Fruit fly (Drosophila melanogaster) whole organism, wandering third instar larva: Measurements from ENCODE around the gene CG2321.

Experiments used
- Abd-B ChIP-seq: fragments of >200 bp; optimal IDR thresholded peaks from 2 replicates; lab custom pipeline; 2017; ENCODE audit warnings: missing biosample characterization, missing genetic modification characterization
- CG32264 ChIP-seq: fragments of 200-800 bp; sonication (Bioruptor generic); optimal IDR thresholded peaks from 2 replicates; lab custom pipeline; 2016; ENCODE audit warnings: missing biosample characterization, missing genetic modification characterization
- CG9705 ChIP-seq: fragments of 200-800 bp; sonication (Bioruptor generic); optimal IDR thresholded peaks from 2 replicates; lab custom pipeline; 2018; ENCODE audit warnings: missing biosample characterization, mild to moderate bottlenecking, missing genetic modification characterization
- CrebA ChIP-seq: fragments of 200-800 bp; sonication (Bioruptor generic); optimal IDR thresholded peaks from 2 replicates; lab custom pipeline; 2016; ENCODE audit warnings: missing biosample characterization, mild to moderate bottlenecking, missing genetic modification characterization, borderline replicate concordance
- Dfd ChIP-seq: fragments of >200 bp; optimal IDR thresholded peaks from 2 replicates; lab custom pipeline; 2017; ENCODE audit warnings: missing biosample characterization, missing genetic modification characterization
- Dif ChIP-seq: fragments of 200-275, 200-300 bp; sonication (Bioruptor generic); optimal IDR thresholded peaks from 2 replicates; lab custom pipeline; 2018; ENCODE audit warnings: missing biosample characterization, missing genetic modification characterization; ENCODE audit not compliant: partially characterized antibody
- GATAd ChIP-seq: sonication (Bioruptor generic); optimal IDR thresholded peaks from 2 replicates; lab custom pipeline; 2016; ENCODE audit warnings: missing biosample characterization, missing genetic modification characterization
- HLH106 ChIP-seq: fragments of 200-800 bp; optimal IDR thresholded peaks from 3 replicates; lab custom pipeline; 2019; ENCODE audit warnings: missing biosample characterization, mild to moderate bottlenecking, missing genetic modification characterization, moderate library complexity
- Hnf4 ChIP-seq: fragments of 200-800 bp; sonication (Bioruptor generic); optimal IDR thresholded peaks from 2 replicates; lab custom pipeline; 2016; ENCODE audit warnings: missing biosample characterization, mild to moderate bottlenecking, missing genetic modification characterization
- Hr78 ChIP-seq: fragments of >200 bp; optimal IDR thresholded peaks from 2 replicates; lab custom pipeline; 2017; ENCODE audit warnings: missing biosample characterization, missing genetic modification characterization
- Hr83 ChIP-seq: fragments of 200-300 bp; sonication (Bioruptor generic); optimal IDR thresholded peaks from 2 replicates; lab custom pipeline; 2016; ENCODE audit warnings: missing biosample characterization, mild to moderate bottlenecking, missing genetic modification characterization, moderate library complexity; ENCODE audit not compliant: poor library complexity, severe bottlenecking
- Jra ChIP-seq: sonication (Bioruptor generic); optimal IDR thresholded peaks from 2 replicates; lab custom pipeline; 2016; ENCODE audit warnings: missing biosample characterization, missing genetic modification characterization
- Mio ChIP-seq: sonication (Bioruptor generic); optimal IDR thresholded peaks from 2 replicates; lab custom pipeline; 2016; ENCODE audit warnings: missing biosample characterization, missing genetic modification characterization
- Myc ChIP-seq: fragments of >200 bp; optimal IDR thresholded peaks from 2 replicates; lab custom pipeline; 2017
- N ChIP-seq: fragments of >200 bp; optimal IDR thresholded peaks from 2 replicates; lab custom pipeline; 2018; ENCODE audit warnings: missing biosample characterization, missing external identifiers, missing genetic modification characterization
- OdsH ChIP-seq: fragments of 200-800 bp; sonication (Bioruptor generic); optimal IDR thresholded peaks from 2 replicates; lab custom pipeline; 2016; ENCODE audit warnings: missing biosample characterization, mild to moderate bottlenecking, missing genetic modification characterization
- Rel ChIP-seq, 2 experiments: fragments of 200-800 bp; sonication (Bioruptor generic) in 1 of 2; optimal IDR thresholded peaks; 2 replicates in 1 of 2; 3 replicates in 1 of 2; lab custom pipeline; 2016 to 2019; ENCODE audit warnings: mild to moderate bottlenecking in 2 of 2, missing biosample characterization in 2 of 2, missing genetic modification characterization in 2 of 2, moderate library complexity in 1 of 2
- Sp1 ChIP-seq: fragments of 200-800 bp; sonication (Bioruptor generic); optimal IDR thresholded peaks from 3 replicates; lab custom pipeline; 2019; ENCODE audit warnings: missing biosample characterization, mild to moderate bottlenecking, missing genetic modification characterization, moderate library complexity
- Vsx2 ChIP-seq: fragments of 200-300, 225-300 bp; sonication (Bioruptor generic); optimal IDR thresholded peaks from 2 replicates; lab custom pipeline; 2018; ENCODE audit warnings: missing biosample characterization, missing genetic modification characterization; ENCODE audit not compliant: partially characterized antibody
- br ChIP-seq: fragments of 200-800 bp; sonication (Bioruptor generic); optimal IDR thresholded peaks from 2 replicates; lab custom pipeline; 2016; ENCODE audit warnings: missing biosample characterization, missing genetic modification characterization
- brk ChIP-seq: fragments of 200-800 bp; sonication (Bioruptor generic); optimal IDR thresholded peaks from 2 replicates; lab custom pipeline; 2016; ENCODE audit warnings: missing biosample characterization, mild to moderate bottlenecking, missing genetic modification characterization
- dl ChIP-seq, 2 experiments: fragments of 175-275, 200-275 bp in 1 of 2; fragments of 200-275 bp in 1 of 2; sonication (Bioruptor generic); optimal IDR thresholded peaks; lab custom pipeline; 2018; ENCODE audit warnings: mild to moderate bottlenecking in 2 of 2, missing biosample characterization in 2 of 2, missing genetic modification characterization in 2 of 2, moderate library complexity in 2 of 2; ENCODE audit not compliant: partially characterized antibody in 2 of 2, insufficient read depth in 1 of 2
- dmrt93B ChIP-seq: fragments of 200-800 bp; sonication (Bioruptor generic); optimal IDR thresholded peaks from 2 replicates; lab custom pipeline; 2018; ENCODE audit warnings: missing biosample characterization, mild to moderate bottlenecking, missing genetic modification characterization
- dsf ChIP-seq: sonication (Bioruptor generic); optimal IDR thresholded peaks from 2 replicates; lab custom pipeline; 2016; ENCODE audit warnings: missing biosample characterization, missing genetic modification characterization, borderline replicate concordance
- ey ChIP-seq: fragments of 200-800 bp; sonication (Bioruptor generic); optimal IDR thresholded peaks from 2 replicates; lab custom pipeline; 2016; ENCODE audit warnings: missing biosample characterization, missing genetic modification characterization
- foxo ChIP-seq, 2 experiments: fragments of 200-800 bp; sonication (Bioruptor generic); optimal IDR thresholded peaks; 2 replicates in 1 of 2; 3 replicates in 1 of 2; lab custom pipeline; 2016 to 2017; ENCODE audit warnings: missing biosample characterization in 2 of 2, missing genetic modification characterization in 2 of 2
- fru ChIP-seq: fragments of 200-800 bp; sonication (Bioruptor generic); optimal IDR thresholded peaks from 3 replicates; lab custom pipeline; 2016; ENCODE audit warnings: missing biosample characterization, mild to moderate bottlenecking, missing genetic modification characterization
- h ChIP-seq: fragments of 200-800 bp; sonication (Bioruptor generic); optimal IDR thresholded peaks from 3 replicates; lab custom pipeline; 2016; ENCODE audit warnings: missing biosample characterization, mild to moderate bottlenecking, missing genetic modification characterization
- jim ChIP-seq: fragments of 175-275, 200-325 bp; sonication (Bioruptor generic); optimal IDR thresholded peaks from 2 replicates; lab custom pipeline; 2016; ENCODE audit warnings: missing biosample characterization, mild to moderate bottlenecking, missing genetic modification characterization
- lola ChIP-seq: fragments of >200 bp; optimal IDR thresholded peaks from 2 replicates; lab custom pipeline; 2017; ENCODE audit warnings: missing biosample characterization, missing genetic modification characterization
- pan ChIP-seq: fragments of >200 bp; optimal IDR thresholded peaks from 2 replicates; lab custom pipeline; 2017
- psq ChIP-seq: fragments of 200-800 bp; sonication (Bioruptor generic); optimal IDR thresholded peaks from 3 replicates; lab custom pipeline; 2017; ENCODE audit warnings: missing biosample characterization, mild to moderate bottlenecking, missing genetic modification characterization, moderate library complexity
- rgr ChIP-seq: fragments of 200-800 bp; sonication (Bioruptor generic); optimal IDR thresholded peaks from 3 replicates; lab custom pipeline; 2016; ENCODE audit warnings: missing biosample characterization, mild to moderate bottlenecking, missing genetic modification characterization
- sage ChIP-seq: fragments of 200-800 bp; sonication (Bioruptor generic); optimal IDR thresholded peaks from 2 replicates; lab custom pipeline; 2016; ENCODE audit warnings: missing biosample characterization, mild to moderate bottlenecking, missing genetic modification characterization
- sv ChIP-seq: fragments of 200-800 bp; sonication (Bioruptor generic); optimal IDR thresholded peaks from 3 replicates; lab custom pipeline; 2016; ENCODE audit warnings: missing biosample characterization, missing genetic modification characterization
- tai ChIP-seq: sonication (Bioruptor generic); optimal IDR thresholded peaks from 2 replicates; lab custom pipeline; 2016; ENCODE audit warnings: missing biosample characterization, missing genetic modification characterization
- usp ChIP-seq: fragments of >200 bp; optimal IDR thresholded peaks from 2 replicates; lab custom pipeline; 2017; ENCODE audit warnings: missing biosample characterization, missing genetic modification characterization
- woc ChIP-seq: sonication (Bioruptor generic); optimal IDR thresholded peaks from 2 replicates; lab custom pipeline; 2016; ENCODE audit warnings: missing biosample characterization, mild to moderate bottlenecking, missing genetic modification characterization

The CG2321 gene

dm6 chr3R:29511472-29511871, 22.4 kb upstream of the CG2321 start:
- TF ChIP-seq Dif = no peak
- TF ChIP-seq Dfd (GFP tag; lab: Kevin White, UChicago) = no peak
- TF ChIP-seq N (GFP tag; lab: Kevin White, UChicago) = no peak
- no peak for TF ChIP-seq dmrt93B (GFP tag; lab: Kevin White, UChicago)
- TF ChIP-seq Hr83 (GFP tag; lab: Kevin White, UChicago) = no peak
- no peak for TF ChIP-seq Hr78 (GFP tag; lab: Kevin White, UChicago)
- TF ChIP-seq brk (GFP tag; lab: Kevin White, UChicago) = no peak
- TF ChIP-seq rgr (GFP tag; lab: Kevin White, UChicago) = no peak

- no peak for TF ChIP-seq dl (GFP tag; optimal IDR thresholded peaks at IDR 0.05; lab: Kevin White, UChicago; ENCODE audit: insufficient read depth in 1 of 2, partially characterized antibody in 2 of 2)
- no peak for TF ChIP-seq dmrt93B (GFP tag; lab: Kevin White, UChicago)
- no peak for TF ChIP-seq woc (GFP tag; lab: Kevin White, UChicago)
- no peak for TF ChIP-seq rgr (GFP tag; lab: Kevin White, UChicago)
- no peak for TF ChIP-seq Dfd (GFP tag; lab: Kevin White, UChicago)
- no peak for TF ChIP-seq Jra
- TF ChIP-seq jim (GFP tag; lab: Kevin White, UChicago) = no peak
- TF ChIP-seq CG9705 (GFP tag; lab: Kevin White, UChicago) = no peak
- no peak for TF ChIP-seq sv (GFP tag; lab: Kevin White, UChicago)
- TF ChIP-seq brk (GFP tag; lab: Kevin White, UChicago) = no peak
- no peak for TF ChIP-seq tai (GFP tag; lab: Kevin White, UChicago)
- TF ChIP-seq foxo (GFP tag; optimal IDR thresholded peaks at IDR 0.05; lab: Kevin White, UChicago) = no peak
- no peak for TF ChIP-seq Abd-B (GFP tag; lab: Kevin White, UChicago)
- no peak for TF ChIP-seq Hnf4 (GFP tag; lab: Kevin White, UChicago)
- TF ChIP-seq Rel (GFP tag; optimal IDR thresholded peaks at IDR 0.05; lab: Kevin White, UChicago) = no peak
- no peak for TF ChIP-seq Rel (tag; optimal IDR thresholded peaks at IDR 0.05; lab: Kevin White, UChicago)
- TF ChIP-seq ey = no peak
- TF ChIP-seq br (GFP tag; lab: Kevin White, UChicago) = no peak
- no peak for TF ChIP-seq Sp1 (GFP tag; lab: Kevin White, UChicago)
These were observed 19.6 kb upstream of the CG2321 start for dm6 chr3R:29508551-29509266.

dm6 chr3R:29506581-29506980, 17.5 kb upstream of the CG2321 start:
- no peak for TF ChIP-seq Mio (GFP tag; lab: Kevin White, UChicago)
- peak; percentile 28 for TF ChIP-seq ey
- TF ChIP-seq dmrt93B (GFP tag; lab: Kevin White, UChicago) = peak; percentile 8
- peak; percentile 54 for TF ChIP-seq fru
- TF ChIP-seq tai (GFP tag; lab: Kevin White, UChicago) = no peak
- no peak for TF ChIP-seq Jra
- no peak for TF ChIP-seq Abd-B (GFP tag; lab: Kevin White, UChicago)
- no peak for TF ChIP-seq dl (GFP tag; optimal IDR thresholded peaks at IDR 0.05; lab: Kevin White, UChicago; ENCODE audit: insufficient read depth in 1 of 2, partially characterized antibody in 2 of 2)
- no peak for TF ChIP-seq CG32264 (GFP tag; lab: Kevin White, UChicago)
- TF ChIP-seq woc (GFP tag; lab: Kevin White, UChicago) = no peak
- TF ChIP-seq h = peak; percentile 21
- TF ChIP-seq br (GFP tag; lab: Kevin White, UChicago) = peak; percentile 42
- peak in 1 of 2 experiments; percentile 91 for TF ChIP-seq foxo (GFP tag; optimal IDR thresholded peaks at IDR 0.05; lab: Kevin White, UChicago)
- TF ChIP-seq Hr83 (GFP tag; lab: Kevin White, UChicago) = no peak
- TF ChIP-seq CG9705 (GFP tag; lab: Kevin White, UChicago) = no peak
- TF ChIP-seq Dfd (GFP tag; lab: Kevin White, UChicago) = no peak
- TF ChIP-seq sv (GFP tag; lab: Kevin White, UChicago) = no peak
- TF ChIP-seq N (GFP tag; lab: Kevin White, UChicago) = no peak
- TF ChIP-seq brk (GFP tag; lab: Kevin White, UChicago) = no peak
- TF ChIP-seq Vsx2 (GFP tag; lab: Kevin White, UChicago) = no peak
- no peak for TF ChIP-seq lola
- TF ChIP-seq rgr (GFP tag; lab: Kevin White, UChicago) = peak; percentile 10
- TF ChIP-seq sage = no peak
- TF ChIP-seq Hnf4 (GFP tag; lab: Kevin White, UChicago) = no peak
- no peak for TF ChIP-seq jim (GFP tag; lab: Kevin White, UChicago)
- no peak for TF ChIP-seq Rel (GFP tag; optimal IDR thresholded peaks at IDR 0.05; lab: Kevin White, UChicago)
- peak; percentile 54 for TF ChIP-seq Rel (tag; optimal IDR thresholded peaks at IDR 0.05; lab: Kevin White, UChicago)
- TF ChIP-seq Hr78 (GFP tag; lab: Kevin White, UChicago) = no peak
- TF ChIP-seq CrebA (GFP tag; lab: Kevin White, UChicago) = no peak
- no peak for TF ChIP-seq usp
- peak; percentile 90 for TF ChIP-seq HLH106
- no peak for TF ChIP-seq dsf (GFP tag; lab: Kevin White, UChicago)
- TF ChIP-seq OdsH (GFP tag; lab: Kevin White, UChicago) = peak; percentile 49
- TF ChIP-seq GATAd (GFP tag; lab: Kevin White, UChicago) = no peak
- TF ChIP-seq pan (lab: Kevin White, UChicago) = no peak
- no peak for TF ChIP-seq Myc
- no peak for TF ChIP-seq Dif
- TF ChIP-seq Sp1 (GFP tag; lab: Kevin White, UChicago) = peak; percentile 34
- peak; percentile 26 for TF ChIP-seq psq (GFP tag; lab: Kevin White, UChicago)
